Worm (Caenorhabditis elegans): ENCODE data around the gene mlck-1.

mlck-1 gene

DNA sequence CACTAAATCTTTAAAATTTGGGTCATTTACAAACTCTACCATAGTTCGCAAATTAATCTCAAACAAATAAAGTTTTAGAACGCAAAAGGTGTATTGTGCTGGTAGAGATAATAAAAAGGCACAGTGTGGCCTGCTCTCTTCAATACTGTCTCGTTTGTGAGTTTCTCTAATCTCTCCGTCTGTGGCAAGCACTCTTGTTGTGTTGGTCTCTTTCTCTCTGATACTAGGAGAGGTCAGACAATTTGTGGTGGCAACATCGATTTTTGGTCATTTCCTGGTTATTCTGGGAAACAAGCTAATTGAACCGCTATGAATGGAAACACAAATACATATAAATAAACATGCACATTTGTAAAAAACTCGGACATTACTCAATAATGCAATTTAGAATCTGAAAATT is 4.6 kb upstream of the mlck-1 start, which contains the start of gene ZC373.5 (continued):
- TF ChIP-seq fkh-8 (tag; optimal IDR thresholded peaks at IDR 0.05) (no peak), unc-98 (GFP tag; IDR thresholded peaks at IDR 0.05) (no peak), zag-1 (tag; optimal IDR thresholded peaks at IDR 0.05) (no peak), nhr-11 (tag; optimal IDR thresholded peaks at IDR 0.05) (no peak), blmp-1 (tag; optimal IDR thresholded peaks at IDR 0.05) (no peak), ces-1 (GFP tag; optimal IDR thresholded peaks at IDR 0.05) (no peak), lin-39 (tag; optimal IDR thresholded peaks at IDR 0.05) (no peak), mab-9 (GFP tag; IDR thresholded peaks at IDR 0.05) (no peak), fkh-10 (GFP tag; optimal IDR thresholded peaks at IDR 0.05) (no peak), C04F5.9 (tag; optimal IDR thresholded peaks at IDR 0.05) (no peak), nhr-12 (tag; optimal IDR thresholded peaks at IDR 0.05) (no peak), lin-14 (GFP tag; optimal IDR thresholded peaks at IDR 0.05) (peak; percentile 48), ama-1 (optimal IDR thresholded peaks at IDR 0.05) (no peak), snpc-4 (tag; optimal IDR thresholded peaks at IDR 0.05) (no peak), rnt-1 (tag; optimal IDR thresholded peaks at IDR 0.05) (no peak), efl-1 (optimal IDR thresholded peaks at IDR 0.05) (no peak), efl-1 (GFP tag; optimal IDR thresholded peaks at IDR 0.05 in 1 of 2) (peak in 1 of 2 experiments; percentile 55), lsy-2 (tag; optimal IDR thresholded peaks at IDR 0.05) (peak in 1 of 2 experiments; percentile 23), unc-30 (tag; optimal IDR thresholded peaks at IDR 0.05) (no peak), swsn-7 (tag; optimal IDR thresholded peaks at IDR 0.05) (no peak), alr-1 (tag; optimal IDR thresholded peaks at IDR 0.05; ENCODE audit: borderline replicate concordance) (no peak), F16B12.6 (tag; optimal IDR thresholded peaks at IDR 0.05) (no peak), isw-1 (GFP tag; IDR thresholded peaks at IDR 0.05) (no peak), tbx-2 (tag; optimal IDR thresholded peaks at IDR 0.05) (peak; percentile 7), ceh-82 (tag; optimal IDR thresholded peaks at IDR 0.05) (no peak), unc-130 (tag; optimal IDR thresholded peaks at IDR 0.05) (no peak), dpl-1 (GFP tag; optimal IDR thresholded peaks at IDR 0.05) (no peak), nhr-84 (tag; optimal IDR thresholded peaks at IDR 0.05) (no peak)

DNA sequence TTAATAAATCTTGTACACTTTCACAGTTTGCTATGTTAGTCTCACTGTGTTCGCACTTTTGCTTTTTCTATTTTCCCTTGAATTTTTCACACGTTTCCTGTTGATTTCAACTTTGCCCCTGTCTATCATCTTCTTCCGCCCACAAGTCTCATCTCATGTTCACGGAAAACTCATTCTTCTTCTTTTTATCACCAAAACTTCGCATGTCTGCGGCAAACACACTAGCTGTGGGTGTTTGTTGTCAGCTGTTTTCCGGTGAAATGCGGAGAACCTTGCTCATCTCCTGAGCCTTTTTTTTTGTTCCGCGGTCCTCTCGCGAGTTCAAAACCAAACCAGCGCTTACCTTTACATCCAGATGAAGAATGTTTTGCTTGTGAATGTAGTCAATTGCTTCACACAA is 1.1 kb downstream of the mlck-1 start:
- TF ChIP-seq blmp-1 (tag; optimal IDR thresholded peaks at IDR 0.05): peak; percentile 36
- no peak for TF ChIP-seq elt-3 (tag; optimal IDR thresholded peaks at IDR 0.05)
- TF ChIP-seq nhr-71 (tag; optimal IDR thresholded peaks at IDR 0.05): peak; percentile 38
- TF ChIP-seq unc-130 (tag; optimal IDR thresholded peaks at IDR 0.05): peak; percentile 40
- TF ChIP-seq lin-14 (GFP tag; optimal IDR thresholded peaks at IDR 0.05): peak; percentile 81
- TF ChIP-seq ceh-88 (GFP tag; IDR thresholded peaks at IDR 0.05): no peak
- TF ChIP-seq unc-30 (tag; optimal IDR thresholded peaks at IDR 0.05): no peak
- no peak for TF ChIP-seq efl-1 (optimal IDR thresholded peaks at IDR 0.05)
- TF ChIP-seq efl-1 (GFP tag; optimal IDR thresholded peaks at IDR 0.05 in 1 of 2): peak in 1 of 2 experiments; percentile 23
- no peak for TF ChIP-seq fkh-10 (GFP tag; optimal IDR thresholded peaks at IDR 0.05)
- no peak for TF ChIP-seq fos-1 (tag; optimal IDR thresholded peaks at IDR 0.05)
- TF ChIP-seq swsn-7 (tag; optimal IDR thresholded peaks at IDR 0.05): no peak
- TF ChIP-seq rnt-1 (tag; optimal IDR thresholded peaks at IDR 0.05): peak; percentile 78
- no peak for TF ChIP-seq tbx-2 (tag; optimal IDR thresholded peaks at IDR 0.05)

DNA sequence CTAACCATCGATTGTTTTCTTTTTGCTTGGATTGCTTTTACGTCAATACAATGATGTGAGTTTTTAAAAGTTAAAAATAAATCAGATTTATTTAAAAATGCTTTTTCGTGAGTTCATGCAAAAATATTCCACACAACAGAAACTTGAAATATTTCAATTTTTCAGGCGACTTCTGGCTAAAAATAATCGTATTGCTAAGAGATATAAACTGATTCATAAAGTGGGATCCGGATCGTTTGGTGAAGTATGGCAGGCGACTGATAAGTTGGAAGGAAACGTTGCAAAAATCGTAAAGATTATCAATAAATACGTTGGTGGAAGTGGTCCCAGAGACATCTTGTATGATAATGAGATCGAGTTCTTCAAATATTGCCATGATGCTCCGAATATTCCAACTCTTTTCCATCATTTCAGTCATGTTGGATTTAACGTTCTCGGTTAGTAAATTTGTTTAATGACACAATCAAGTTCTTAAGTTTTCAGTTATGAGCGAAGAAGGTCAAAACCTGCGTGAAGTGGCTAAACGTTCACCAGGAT is 9.0 kb downstream of the mlck-1 start, which contains the start of gene ZC373.3:
ZC373.3 (plus strand) TSS at position 51 of the 537 bp plus-strand sequence.
- TF ChIP-seq ceh-63 (GFP tag; optimal IDR thresholded peaks at IDR 0.05): no peak
- no peak for TF ChIP-seq unc-98 (GFP tag; IDR thresholded peaks at IDR 0.05)
- TF ChIP-seq C16A3.4 (tag; optimal IDR thresholded peaks at IDR 0.05): no peak
- TF ChIP-seq ztf-4 (tag; optimal IDR thresholded peaks at IDR 0.05): no peak
- no peak for TF ChIP-seq ets-5 (GFP tag; IDR thresholded peaks at IDR 0.05)

DNA sequence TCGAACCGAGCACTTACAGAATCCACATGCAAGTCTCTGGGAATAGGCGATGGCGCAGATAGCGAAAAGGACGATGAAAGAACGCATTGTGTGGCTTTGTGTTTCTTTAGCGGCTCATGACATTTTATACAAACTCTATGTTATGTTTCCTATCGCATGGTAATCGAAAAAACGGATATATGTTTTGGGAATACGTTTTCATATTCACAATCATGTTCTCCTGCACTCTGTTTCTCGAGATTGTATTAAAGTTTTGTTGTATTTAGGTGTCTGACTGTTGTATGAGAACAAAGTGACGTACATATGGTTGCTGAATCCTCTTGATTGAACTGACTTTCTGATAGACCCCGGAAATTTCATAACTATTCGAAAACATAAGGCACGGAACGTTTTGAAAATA is 11.3 kb downstream of the mlck-1 start, which contains the start of gene ZC373.2:
ZC373.2 (minus strand) TSS at position 101 of the 400 bp plus-strand sequence.
- TF ChIP-seq snpc-4 (tag; optimal IDR thresholded peaks at IDR 0.05) (no peak), snu-23 (GFP tag; optimal IDR thresholded peaks at IDR 0.05) (no peak), ceh-90 (tag; optimal IDR thresholded peaks at IDR 0.05) (no peak), ztf-11 (tag; optimal IDR thresholded peaks at IDR 0.05) (no peak), lin-14 (GFP tag; optimal IDR thresholded peaks at IDR 0.05) (no peak), C34B4.2 (tag; optimal IDR thresholded peaks at IDR 0.05) (no peak), hlh-4 (tag; optimal IDR thresholded peaks at IDR 0.05) (no peak), nhr-28 (tag; optimal IDR thresholded peaks at IDR 0.05) (no peak), elt-3 (tag; optimal IDR thresholded peaks at IDR 0.05) (no peak), egl-13 (tag; optimal IDR thresholded peaks at IDR 0.05) (no peak), grh-1 (GFP tag; IDR thresholded peaks at IDR 0.05) (no peak), sup-37 (GFP tag; optimal IDR thresholded peaks at IDR 0.05) (no peak), egl-27 (tag; optimal IDR thresholded peaks at IDR 0.05) (no peak), C16A3.4 (tag; optimal IDR thresholded peaks at IDR 0.05) (no peak), lin-39 (tag; optimal IDR thresholded peaks at IDR 0.05) (no peak), ceh-8 (GFP tag; optimal IDR thresholded peaks at IDR 0.05) (no peak), unc-62 (GFP tag; optimal IDR thresholded peaks at IDR 0.05) (no peak), zag-1 (tag; optimal IDR thresholded peaks at IDR 0.05) (no peak)

Data from whole organism, L1 larva.